Fruit fly (Drosophila melanogaster) whole organism, embryonic: ENCODE measurements around the gene rols.

Experiments used
- BtbVII ChIP-seq: fragments of 200-800 bp; sonication (Bioruptor generic); optimal IDR thresholded peaks from 3 replicates; lab custom pipeline; 2017; ENCODE audit warnings: missing biosample characterization, mild to moderate bottlenecking, missing genetic modification characterization
- Bteb2 ChIP-seq: fragments of 200-800 bp; sonication (Bioruptor generic); optimal IDR thresholded peaks from 2 replicates; lab custom pipeline; 2016; ENCODE audit warnings: missing biosample characterization, missing genetic modification characterization
- CG10321 ChIP-seq: fragments of 200-800 bp; sonication (Bioruptor generic); IDR thresholded peaks from 2 replicates; pipeline ENCODE4 v1.3.6; 2022; ENCODE audit warnings: missing biosample characterization, missing genetic modification characterization
- CG10431 ChIP-seq: fragments of 200-800 bp; sonication (Bioruptor generic); optimal IDR thresholded peaks from 3 replicates; lab custom pipeline; 2018; ENCODE audit warnings: missing biosample characterization, mild to moderate bottlenecking, missing genetic modification characterization
- CG11456 ChIP-seq: fragments of 200-800 bp; sonication (Bioruptor generic); IDR thresholded peaks from 3 replicates; pipeline ENCODE4 v1.3.6; 2022; ENCODE audit warnings: missing biosample characterization, missing genetic modification characterization
- CG13123 ChIP-seq: fragments of 200-800 bp; sonication (Bioruptor generic); optimal IDR thresholded peaks from 2 replicates; lab custom pipeline; 2016; ENCODE audit warnings: missing biosample characterization, missing genetic modification characterization
- CG14441 ChIP-seq: fragments of 200-800 bp; sonication (Bioruptor generic); IDR thresholded peaks from 2 replicates; pipeline ENCODE4 v1.3.6; 2022; ENCODE audit warnings: missing biosample characterization, missing genetic modification characterization
- CG15011 ChIP-seq: fragments of 200-800 bp; sonication (Bioruptor generic); optimal IDR thresholded peaks from 3 replicates; lab custom pipeline; 2018; ENCODE audit warnings: missing biosample characterization, mild to moderate bottlenecking, missing genetic modification characterization
- CG15479 ChIP-seq: fragments of 200-800 bp; sonication (Bioruptor generic); optimal IDR thresholded peaks from 3 replicates; lab custom pipeline; 2019; ENCODE audit warnings: missing biosample characterization, mild to moderate bottlenecking, missing genetic modification characterization, moderate library complexity
- CG15514 ChIP-seq: fragments of 200-800 bp; sonication (Bioruptor generic); optimal IDR thresholded peaks from 3 replicates; lab custom pipeline; 2017; ENCODE audit warnings: missing biosample characterization, missing genetic modification characterization, mild to moderate bottlenecking, moderate library complexity, missing genetic modification reagents
- CG17568 ChIP-seq: fragments of 200-800 bp; sonication (Bioruptor generic); optimal IDR thresholded peaks from 2 replicates; lab custom pipeline; 2018; ENCODE audit warnings: missing biosample characterization, mild to moderate bottlenecking, missing genetic modification characterization, moderate library complexity
- CG1792 ChIP-seq: fragments of 200-800 bp; sonication (Bioruptor generic); optimal IDR thresholded peaks from 2 replicates; lab custom pipeline; 2016; ENCODE audit warnings: missing biosample characterization, missing genetic modification characterization
- CG2116 ChIP-seq: fragments of 200-800 bp; sonication (Bioruptor generic); optimal IDR thresholded peaks from 3 replicates; lab custom pipeline; 2018; ENCODE audit warnings: missing biosample characterization, mild to moderate bottlenecking, missing genetic modification characterization
- CG32772 ChIP-seq: fragments of 200-800 bp; sonication (Bioruptor generic); IDR thresholded peaks from 2 replicates; pipeline ENCODE4 v1.3.6; 2022; ENCODE audit warnings: missing biosample characterization, missing genetic modification characterization
- CG4820 ChIP-seq: fragments of 200-800 bp; sonication (Bioruptor generic); optimal IDR thresholded peaks from 3 replicates; lab custom pipeline; 2016; ENCODE audit warnings: missing biosample characterization, missing genetic modification characterization
- CG6654 ChIP-seq: fragments of 200-800 bp; sonication (Bioruptor generic); optimal IDR thresholded peaks from 2 replicates; lab custom pipeline; 2017; ENCODE audit warnings: missing biosample characterization, mild to moderate bottlenecking, missing genetic modification characterization
- CG7357 ChIP-seq: fragments of 200-800 bp; sonication (Bioruptor generic); IDR thresholded peaks from 3 replicates; pipeline ENCODE4 v1.3.6; 2022; ENCODE audit warnings: missing biosample characterization, missing genetic modification characterization
- CG7372 ChIP-seq: fragments of 200-800 bp; sonication (Bioruptor generic); IDR thresholded peaks from 2 replicates; pipeline ENCODE4 v1.3.6; 2022; ENCODE audit warnings: missing biosample characterization, missing genetic modification characterization
- CG7987 ChIP-seq: fragments of 200-800 bp; sonication (Bioruptor generic); optimal IDR thresholded peaks from 2 replicates; lab custom pipeline; 2018; ENCODE audit warnings: missing biosample characterization, mild to moderate bottlenecking, missing genetic modification characterization, moderate library complexity
- CG8290 ChIP-seq, 3 experiments: fragments of 200-800 bp; sonication (Bioruptor generic); optimal IDR thresholded peaks; 2 replicates each; lab custom pipeline; 2016 to 2019; ENCODE audit warnings: missing biosample characterization in 3 of 3, missing genetic modification characterization in 3 of 3, mild to moderate bottlenecking in 2 of 3, moderate library complexity in 1 of 3
- Camta ChIP-seq: fragments of 200-800 bp; sonication (Bioruptor generic); optimal IDR thresholded peaks from 2 replicates; lab custom pipeline; 2016; ENCODE audit warnings: missing biosample characterization, missing genetic modification characterization
- Dbx ChIP-seq: fragments of 200-800 bp; sonication (Bioruptor generic); IDR thresholded peaks from 3 replicates; pipeline ENCODE4 v1.3.6; 2022; ENCODE audit warnings: missing biosample characterization, missing genetic modification characterization
- Deaf1 ChIP-seq: fragments of 200-800 bp; optimal IDR thresholded peaks from 3 replicates; lab custom pipeline; 2019; ENCODE audit warnings: missing biosample characterization, mild to moderate bottlenecking, missing genetic modification characterization, moderate library complexity
- Dfd ChIP-seq, 2 experiments: fragments of >200 bp; optimal IDR thresholded peaks; 2 replicates each; lab custom pipeline; 2017; ENCODE audit warnings: missing biosample characterization in 2 of 2, missing genetic modification characterization in 2 of 2
- ERR ChIP-seq: fragments of 200-800 bp; sonication (Bioruptor generic); optimal IDR thresholded peaks from 2 replicates; lab custom pipeline; 2016; ENCODE audit warnings: missing biosample characterization, missing genetic modification characterization
- Elba2 ChIP-seq: fragments of 200-800 bp; sonication (Bioruptor generic); optimal IDR thresholded peaks from 3 replicates; lab custom pipeline; 2016; ENCODE audit warnings: missing biosample characterization, missing genetic modification characterization
- Gug ChIP-seq: fragments of 200-800 bp; sonication (Bioruptor generic); IDR thresholded peaks from 4 replicates; pipeline ENCODE4 v1.3.6; 2022; ENCODE audit warnings: missing biosample characterization, missing genetic modification characterization
- HLH4C ChIP-seq: fragments of 200-800 bp; sonication (Bioruptor generic); IDR thresholded peaks from 3 replicates; pipeline ENCODE4 v1.3.6; 2022; ENCODE audit warnings: missing biosample characterization, missing genetic modification characterization; ENCODE audit not compliant: partially characterized antibody
- HLH54F ChIP-seq: fragments of 200-800 bp; sonication (Bioruptor generic); optimal IDR thresholded peaks from 3 replicates; lab custom pipeline; 2016; ENCODE audit warnings: missing biosample characterization, missing genetic modification characterization
- Neu2 ChIP-seq: fragments of 200-800 bp; sonication (Bioruptor generic); optimal IDR thresholded peaks from 3 replicates; lab custom pipeline; 2016; ENCODE audit warnings: missing biosample characterization, missing genetic modification characterization, borderline replicate concordance
- Six4 ChIP-seq: fragments of 200-800 bp; sonication (Bioruptor generic); optimal IDR thresholded peaks from 2 replicates; lab custom pipeline; 2016; ENCODE audit warnings: missing biosample characterization, missing genetic modification characterization
- abd-A ChIP-seq: fragments of 200-800 bp; sonication (Bioruptor generic); optimal IDR thresholded peaks from 3 replicates; lab custom pipeline; 2019; ENCODE audit warnings: missing biosample characterization, mild to moderate bottlenecking, missing genetic modification characterization, moderate library complexity
- al ChIP-seq: fragments of 200-800 bp; sonication (Bioruptor generic); IDR thresholded peaks from 2 replicates; pipeline ENCODE4 v1.3.6; 2022; ENCODE audit warnings: missing biosample characterization, missing genetic modification characterization
- bowl ChIP-seq: fragments of 200-800 bp; sonication (Bioruptor generic); IDR thresholded peaks from 2 replicates; pipeline ENCODE4 v1.3.6; 2022; ENCODE audit warnings: missing biosample characterization, missing genetic modification characterization
- corto ChIP-seq: fragments of 200-800 bp; sonication (Bioruptor generic); optimal IDR thresholded peaks from 2 replicates; lab custom pipeline; 2016; ENCODE audit warnings: missing biosample characterization, mild to moderate bottlenecking, missing genetic modification characterization, moderate library complexity
- dmrt11E ChIP-seq: fragments of 200-800 bp; sonication (Bioruptor generic); optimal IDR thresholded peaks from 3 replicates; lab custom pipeline; 2018; ENCODE audit warnings: missing biosample characterization, mild to moderate bottlenecking, missing genetic modification characterization, moderate library complexity
- dmrt99B ChIP-seq: fragments of 200-800 bp; sonication (Bioruptor generic); optimal IDR thresholded peaks from 2 replicates; lab custom pipeline; 2018; ENCODE audit warnings: missing biosample characterization, mild to moderate bottlenecking, missing genetic modification characterization, moderate library complexity
- esg ChIP-seq: fragments of 200-800 bp; sonication (Bioruptor generic); conservative IDR thresholded peaks from 2 replicates; pipeline ENCODE4 v1.3.6; 2022; ENCODE audit warnings: missing biosample characterization, missing genetic modification characterization
- gcm2 ChIP-seq: fragments of 200-800 bp; sonication (Bioruptor generic); optimal IDR thresholded peaks from 2 replicates; lab custom pipeline; 2016; ENCODE audit warnings: missing biosample characterization, missing genetic modification characterization
- gro ChIP-seq: fragments of 200-800 bp; sonication (Bioruptor generic); optimal IDR thresholded peaks from 2 replicates; lab custom pipeline; 2016; ENCODE audit warnings: missing biosample characterization, missing genetic modification characterization
- gsb-n ChIP-seq: fragments of 200-800 bp; sonication (Bioruptor generic); optimal IDR thresholded peaks from 3 replicates; lab custom pipeline; 2018; ENCODE audit warnings: missing biosample characterization, mild to moderate bottlenecking, missing genetic modification characterization
- kni ChIP-seq: fragments of 200-800 bp; sonication (Bioruptor generic); optimal IDR thresholded peaks from 3 replicates; lab custom pipeline; 2017; ENCODE audit warnings: mild to moderate bottlenecking, missing biosample characterization, missing genetic modification reagents, missing genetic modification characterization
- knrl ChIP-seq: fragments of 200-800 bp; sonication (Bioruptor generic); IDR thresholded peaks from 3 replicates; pipeline ENCODE4 v1.3.6; 2022; ENCODE audit warnings: missing biosample characterization, missing genetic modification characterization; ENCODE audit not compliant: partially characterized antibody
- lbe ChIP-seq: fragments of 200-800 bp; sonication (Bioruptor generic); optimal IDR thresholded peaks from 2 replicates; lab custom pipeline; 2016; ENCODE audit warnings: missing biosample characterization, mild to moderate bottlenecking, missing genetic modification characterization
- lmd ChIP-seq: fragments of 200-800 bp; sonication (Bioruptor generic); IDR thresholded peaks from 2 replicates; pipeline ENCODE4 v1.3.6; 2022; ENCODE audit warnings: missing biosample characterization, missing genetic modification characterization
- tll ChIP-seq, 2 experiments: fragments of 200-800 bp in 1 of 2; fragments of >200 bp in 1 of 2; sonication (Bioruptor generic) in 1 of 2; optimal IDR thresholded peaks; 2 replicates each; lab custom pipeline; 2017 to 2019; ENCODE audit warnings: missing biosample characterization in 2 of 2, missing genetic modification characterization in 2 of 2, mild to moderate bottlenecking in 1 of 2, moderate library complexity in 1 of 2
- unc-4 ChIP-seq: fragments of 200-800 bp; sonication (Bioruptor generic); IDR thresholded peaks from 2 replicates; pipeline ENCODE4 v1.3.6; 2022; ENCODE audit warnings: missing biosample characterization, missing genetic modification characterization; ENCODE audit not compliant: partially characterized antibody
- vvl ChIP-seq: fragments of 200-800 bp; sonication (Bioruptor generic); IDR thresholded peaks from 2 replicates; pipeline ENCODE4 v1.3.6; 2022; ENCODE audit warnings: missing biosample characterization, missing genetic modification characterization
- zen ChIP-seq: fragments of 200-800 bp; sonication (Bioruptor generic); optimal IDR thresholded peaks from 3 replicates; lab custom pipeline; 2018; ENCODE audit warnings: missing biosample characterization, mild to moderate bottlenecking, missing genetic modification characterization, moderate library complexity

rols gene

dm6 chr3L:12083861-12084260 lies 19.2 kb upstream of the rols start (continued):
- TF ChIP-seq CG13123 (GFP tag; lab: Kevin White, UChicago) = no peak
- no peak for TF ChIP-seq abd-A (tag; lab: Kevin White, UChicago)
- no peak for TF ChIP-seq bowl (GFP tag; lab: Robert Waterston, UW)
- no peak for TF ChIP-seq ERR
- no peak for TF ChIP-seq Dbx (GFP tag; lab: Robert Waterston, UW)

dm6 chr3L:12083092-12083680 lies 18.5 kb upstream of the rols start:
- TF ChIP-seq gsb-n (tag; lab: Kevin White, UChicago) (peak; percentile 16), CG11456 (GFP tag; lab: Robert Waterston, UW) (no peak), CG15514 (GFP tag; lab: Kevin White, UChicago) (no peak), CG32772 (GFP tag; lab: Robert Waterston, UW) (no peak), CG6654 (GFP tag; lab: Kevin White, UChicago) (no peak), Deaf1 (tag; lab: Kevin White, UChicago) (no peak), CG7372 (GFP tag; lab: Robert Waterston, UW) (no peak), Dfd (GFP tag; optimal IDR thresholded peaks at IDR 0.05; lab: Kevin White, UChicago) (no peak), CG7357 (GFP tag; lab: Robert Waterston, UW) (no peak), CG8290 (GFP tag; optimal IDR thresholded peaks at IDR 0.05; lab: Kevin White, UChicago) (no peak), CG8290 (tag; optimal IDR thresholded peaks at IDR 0.05; lab: Kevin White, UChicago) (no peak), CG4820 (GFP tag; lab: Kevin White, UChicago) (no peak), Gug (GFP tag; lab: Robert Waterston, UW) (no peak), Camta (no peak), Six4 (GFP tag; lab: Kevin White, UChicago) (no peak), zen (tag; lab: Kevin White, UChicago) (peak; percentile 27), unc-4 (GFP tag; lab: Robert Waterston, UW) (no peak), CG2116 (GFP tag; lab: Kevin White, UChicago) (no peak), esg (no peak), CG1792 (no peak), CG17568 (GFP tag; lab: Kevin White, UChicago) (no peak), CG15479 (GFP tag; lab: Kevin White, UChicago) (peak; percentile 66), HLH54F (no peak), Elba2 (GFP tag; lab: Kevin White, UChicago) (no peak), dmrt11E (tag; lab: Kevin White, UChicago) (peak; percentile 2), tll (GFP tag; optimal IDR thresholded peaks at IDR 0.05; lab: Kevin White, UChicago) (peak in 1 of 2 experiments; percentile 96), lbe (GFP tag; lab: Kevin White, UChicago) (no peak), HLH4C (GFP tag; lab: Robert Waterston, UW) (no peak), gcm2 (GFP tag; lab: Kevin White, UChicago) (no peak), gro (GFP tag; lab: Kevin White, UChicago) (no peak), lmd (GFP tag; lab: Robert Waterston, UW) (no peak), knrl (GFP tag; lab: Robert Waterston, UW) (no peak), corto (GFP tag; lab: Kevin White, UChicago) (no peak), CG10321 (GFP tag; lab: Robert Waterston, UW) (no peak), vvl (peak; percentile 54; the same call in 1 of the 2 replicates), dmrt99B (tag; lab: Kevin White, UChicago) (no peak), CG15011 (GFP tag; lab: Kevin White, UChicago) (no peak), Neu2 (GFP tag; lab: Kevin White, UChicago) (no peak), BtbVII (GFP tag; lab: Kevin White, UChicago) (no peak), Bteb2 (GFP tag; lab: Kevin White, UChicago) (no peak), kni (peak; percentile 33), al (GFP tag; lab: Robert Waterston, UW) (no peak), CG14441 (no peak), CG7987 (no peak), CG10431 (GFP tag; lab: Kevin White, UChicago) (no peak)
